Worm (Caenorhabditis elegans): ENCODE measurements around the gene rpl-36.A.

Gene rpl-36.A

ce11 chrII:11111107-11111506 is 14.1 kb upstream of the rpl-36.A start, which contains the start of gene glb-4:
Gene glb-4, minus strand, starts transcription at chrII:11111207.
- TF ChIP-seq dao-5 (tag; optimal IDR thresholded peaks at IDR 0.05) (no peak), W03F9.2 (tag; optimal IDR thresholded peaks at IDR 0.05) (no peak), him-1 (tag; optimal IDR thresholded peaks at IDR 0.05) (no peak)

- TF ChIP-seq dao-5 (tag; optimal IDR thresholded peaks at IDR 0.05) (no peak), him-1 (tag; optimal IDR thresholded peaks at IDR 0.05) (no peak), W03F9.2 (tag; optimal IDR thresholded peaks at IDR 0.05) (no peak)
These were observed 13.4 kb upstream of the rpl-36.A start for ce11 chrII:11110419-11110818.

- TF ChIP-seq dao-5 (tag; optimal IDR thresholded peaks at IDR 0.05) (no peak), W03F9.2 (tag; optimal IDR thresholded peaks at IDR 0.05) (no peak), him-1 (tag; optimal IDR thresholded peaks at IDR 0.05) (no peak)
These were observed 10.8 kb upstream of the rpl-36.A start, which contains the start of gene apc-17 for ce11 chrII:11107828-11108227. Gene apc-17, plus strand, starts transcription at chrII:11108128.

- TF ChIP-seq W03F9.2 (tag; optimal IDR thresholded peaks at IDR 0.05) = peak; percentile 8
- TF ChIP-seq him-1 (tag; optimal IDR thresholded peaks at IDR 0.05) = no peak
These were observed 9.1 kb upstream of the rpl-36.A start, which contains the start of gene nasp-1 for ce11 chrII:11105981-11106711. Gene nasp-1, plus strand, starts transcription at chrII:11106612.

ce11 chrII:11104162-11104561 is 7.2 kb upstream of the rpl-36.A start, which contains the start of gene C09H10.9:
Gene C09H10.9, plus strand, starts transcription at chrII:11104462.
- TF ChIP-seq him-1 (tag; optimal IDR thresholded peaks at IDR 0.05) = no peak
- no peak for TF ChIP-seq W03F9.2 (tag; optimal IDR thresholded peaks at IDR 0.05)
- TF ChIP-seq dao-5 (tag; optimal IDR thresholded peaks at IDR 0.05) = no peak

ce11 chrII:11103657-11104056 is 6.7 kb upstream of the rpl-36.A start, which contains the start of gene C09H10.5:
Gene C09H10.5, minus strand, starts transcription at chrII:11103757.
- TF ChIP-seq him-1 (tag; optimal IDR thresholded peaks at IDR 0.05) (no peak), dao-5 (tag; optimal IDR thresholded peaks at IDR 0.05) (no peak), W03F9.2 (tag; optimal IDR thresholded peaks at IDR 0.05) (no peak)

ce11 chrII:11103052-11103451 is 6.0 kb upstream of the rpl-36.A start:
- TF ChIP-seq him-1 (tag; optimal IDR thresholded peaks at IDR 0.05) = no peak
- no peak for TF ChIP-seq dao-5 (tag; optimal IDR thresholded peaks at IDR 0.05)
- peak; percentile 64 for TF ChIP-seq W03F9.2 (tag; optimal IDR thresholded peaks at IDR 0.05)

ce11 chrII:11101171-11101570 is 4.2 kb upstream of the rpl-36.A start:
- TF ChIP-seq W03F9.2 (tag; optimal IDR thresholded peaks at IDR 0.05) (no peak), dao-5 (tag; optimal IDR thresholded peaks at IDR 0.05) (no peak)

ce11 chrII:11099841-11100240 is 2.8 kb upstream of the rpl-36.A start, which contains the start of gene C09H10.4:
Gene C09H10.4, plus strand, starts transcription at chrII:11100141.
- TF ChIP-seq him-1 (tag; optimal IDR thresholded peaks at IDR 0.05) (no peak), W03F9.2 (tag; optimal IDR thresholded peaks at IDR 0.05) (no peak), dao-5 (tag; optimal IDR thresholded peaks at IDR 0.05) (no peak)

- TF ChIP-seq dao-5 (tag; optimal IDR thresholded peaks at IDR 0.05) = no peak
These were observed 771 bp downstream of the rpl-36.A start, which contains the start of gene nbs-1 for ce11 chrII:11096233-11096632. Gene nbs-1, minus strand, starts transcription at chrII:11096478.

ce11 chrII:11094431-11094830 is 2.6 kb downstream of the rpl-36.A start:
- TF ChIP-seq dao-5 (tag; optimal IDR thresholded peaks at IDR 0.05) = no peak

ce11 chrII:11092413-11092812 is 4.6 kb downstream of the rpl-36.A start, which contains the start of gene rpl-42:
Gene rpl-42, plus strand, starts transcription at chrII:11092713.
- TF ChIP-seq dao-5 (tag; optimal IDR thresholded peaks at IDR 0.05) (no peak), him-1 (tag; optimal IDR thresholded peaks at IDR 0.05) (no peak), W03F9.2 (tag; optimal IDR thresholded peaks at IDR 0.05) (no peak)

- TF ChIP-seq dao-5 (tag; optimal IDR thresholded peaks at IDR 0.05) = no peak
- no peak for TF ChIP-seq him-1 (tag; optimal IDR thresholded peaks at IDR 0.05)
- TF ChIP-seq W03F9.2 (tag; optimal IDR thresholded peaks at IDR 0.05) = no peak
These were observed 5.4 kb downstream of the rpl-36.A start for ce11 chrII:11091577-11091976.

ce11 chrII:11089356-11089755 is 7.6 kb downstream of the rpl-36.A start, which contains the start of gene unc-53:
Gene unc-53, minus strand, starts transcription at chrII:11089456.
- TF ChIP-seq W03F9.2 (tag; optimal IDR thresholded peaks at IDR 0.05) (no peak), dao-5 (tag; optimal IDR thresholded peaks at IDR 0.05) (no peak), him-1 (tag; optimal IDR thresholded peaks at IDR 0.05) (no peak)

ce11 chrII:11088137-11088536 is 8.9 kb downstream of the rpl-36.A start:
- TF ChIP-seq W03F9.2 (tag; optimal IDR thresholded peaks at IDR 0.05) (no peak), dao-5 (tag; optimal IDR thresholded peaks at IDR 0.05) (no peak), him-1 (tag; optimal IDR thresholded peaks at IDR 0.05) (no peak)
